Fruit fly (Drosophila melanogaster) whole organism: ENCODE measurements around the gene wdb.

ENCODE experiments used
- CG8478 ChIP-seq: fragments of >200 bp; optimal IDR thresholded peaks from 2 replicates; lab custom pipeline; 2018; ENCODE audit warnings: inconsistent platforms
- Dll ChIP-seq: fragments of >200 bp; optimal IDR thresholded peaks from 2 replicates; lab custom pipeline; 2017
- EcR ChIP-seq, 2 experiments: fragments of >200 bp; optimal IDR thresholded peaks; 2 replicates each; lab custom pipeline; 2017; ENCODE audit warnings: missing biosample characterization in 2 of 2, missing genetic modification characterization in 2 of 2, missing genetic modification reagents in 2 of 2
- pan ChIP-seq: fragments of >200 bp; optimal IDR thresholded peaks from 2 replicates; lab custom pipeline; 2017
- psq ChIP-seq: fragments of >200 bp; optimal IDR thresholded peaks from 2 replicates; lab custom pipeline; 2017
- usp ChIP-seq: fragments of >200 bp; optimal IDR thresholded peaks from 2 replicates; lab custom pipeline; 2017; ENCODE audit warnings: missing biosample characterization, missing genetic modification characterization, mixed read lengths

Gene wdb

DNA sequence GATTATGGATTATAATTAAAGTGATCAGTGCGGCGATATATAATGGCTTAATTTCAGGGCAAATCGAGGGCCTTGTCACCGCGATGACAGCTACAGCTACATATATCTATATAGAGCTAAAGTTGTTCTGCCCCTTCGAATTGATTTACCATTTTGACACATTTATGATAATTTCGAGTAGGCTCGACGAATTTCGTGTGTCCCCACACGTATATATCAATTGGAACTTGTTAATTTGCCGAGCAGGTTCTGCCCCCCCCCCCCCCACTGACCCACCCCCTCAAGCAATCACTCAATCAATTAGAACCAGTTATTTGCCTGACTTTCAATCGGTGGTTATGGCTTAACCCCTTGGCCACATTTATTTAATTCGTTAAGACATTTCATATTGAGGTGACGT lies 2.6 kb downstream of the wdb start:
- TF ChIP-seq psq (no peak), CG8478 (no peak), Dll (lab: Kevin White, UChicago) (no peak), EcR (GFP tag; optimal IDR thresholded peaks at IDR 0.05; lab: Kevin White, UChicago) (no peak), pan (lab: Kevin White, UChicago) (no peak), usp (no peak)

DNA sequence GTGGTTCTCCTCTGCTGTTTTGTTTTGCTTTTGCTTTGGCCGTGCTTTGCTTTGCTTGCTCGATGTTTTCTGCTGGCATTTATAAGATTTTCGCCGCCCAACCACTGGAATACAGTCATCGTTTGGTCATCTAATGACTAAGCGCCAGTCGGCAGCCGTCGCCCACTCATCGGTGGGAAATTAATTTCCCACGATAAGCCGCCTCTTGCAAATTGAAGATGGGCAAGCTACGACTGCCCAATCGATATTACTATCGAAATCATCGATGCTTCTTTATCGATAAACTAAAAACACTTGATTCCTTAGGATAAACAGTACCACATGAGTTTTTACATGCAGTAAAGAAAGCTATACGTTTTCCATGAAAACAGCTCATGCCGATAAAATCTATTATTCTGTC lies 11.3 kb downstream of the wdb start:
- no peak for TF ChIP-seq Dll (lab: Kevin White, UChicago)
- no peak for TF ChIP-seq CG8478
- no peak for TF ChIP-seq EcR (GFP tag; optimal IDR thresholded peaks at IDR 0.05; lab: Kevin White, UChicago)
- no peak for TF ChIP-seq usp
- no peak for TF ChIP-seq pan (lab: Kevin White, UChicago)
- TF ChIP-seq psq: no peak

- TF ChIP-seq EcR (GFP tag; optimal IDR thresholded peaks at IDR 0.05; lab: Kevin White, UChicago): no peak
- TF ChIP-seq CG8478: no peak
- no peak for TF ChIP-seq psq
- no peak for TF ChIP-seq usp
- TF ChIP-seq Dll (lab: Kevin White, UChicago): no peak
- TF ChIP-seq pan (lab: Kevin White, UChicago): no peak
Measured at dm6 chr3R:27569706-27570105, 12.3 kb downstream of the wdb start.

dm6 chr3R:27568545-27568944 lies 13.5 kb downstream of the wdb start:
- TF ChIP-seq psq (no peak), EcR (GFP tag; optimal IDR thresholded peaks at IDR 0.05; lab: Kevin White, UChicago) (no peak), CG8478 (no peak), pan (lab: Kevin White, UChicago) (no peak), Dll (lab: Kevin White, UChicago) (no peak), usp (no peak)

DNA sequence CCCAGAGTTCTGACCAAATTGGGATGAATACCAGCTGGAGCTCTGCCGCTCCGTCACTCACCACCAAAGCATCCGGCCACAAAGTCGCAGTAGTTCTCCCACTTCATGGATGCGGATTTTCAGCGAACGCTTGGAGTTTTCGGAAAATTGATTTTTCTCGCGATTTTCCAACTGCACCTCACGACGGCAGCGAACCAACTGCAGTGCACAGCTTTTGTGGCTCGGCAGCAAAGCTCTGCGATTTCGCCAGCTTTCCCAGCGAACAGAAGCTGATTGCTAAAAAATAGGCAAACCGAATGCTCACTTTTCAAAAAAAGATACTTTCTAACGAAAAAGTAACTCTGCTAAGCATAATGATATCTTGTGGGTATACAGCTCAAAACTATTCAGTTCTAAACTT lies 20.9 kb downstream of the wdb start, which contains the start of gene CG5646:
TSS of gene CG5646 (minus strand) at position 206 of the 400 bp plus-strand sequence.
- no peak for TF ChIP-seq psq
- TF ChIP-seq pan (lab: Kevin White, UChicago): no peak
- no peak for TF ChIP-seq EcR (GFP tag; optimal IDR thresholded peaks at IDR 0.05; lab: Kevin White, UChicago)
- TF ChIP-seq usp: no peak
- no peak for TF ChIP-seq CG8478
- TF ChIP-seq Dll (lab: Kevin White, UChicago): no peak

dm6 chr3R:27558660-27559319 lies 23.3 kb downstream of the wdb start, which contains the start of gene Klp98A:
TSS of gene Klp98A (minus strand) at chr3R:27559145.
- TF ChIP-seq EcR (GFP tag; optimal IDR thresholded peaks at IDR 0.05; lab: Kevin White, UChicago) (no peak), usp (no peak), CG8478 (no peak), pan (lab: Kevin White, UChicago) (no peak), psq (no peak), Dll (lab: Kevin White, UChicago) (no peak)

- TF ChIP-seq pan (lab: Kevin White, UChicago) (no peak), EcR (GFP tag; optimal IDR thresholded peaks at IDR 0.05; lab: Kevin White, UChicago) (no peak), CG8478 (no peak), Dll (lab: Kevin White, UChicago) (no peak)
Measured at dm6 chr3R:27557970-27558659, 23.9 kb downstream of the wdb start.

DNA sequence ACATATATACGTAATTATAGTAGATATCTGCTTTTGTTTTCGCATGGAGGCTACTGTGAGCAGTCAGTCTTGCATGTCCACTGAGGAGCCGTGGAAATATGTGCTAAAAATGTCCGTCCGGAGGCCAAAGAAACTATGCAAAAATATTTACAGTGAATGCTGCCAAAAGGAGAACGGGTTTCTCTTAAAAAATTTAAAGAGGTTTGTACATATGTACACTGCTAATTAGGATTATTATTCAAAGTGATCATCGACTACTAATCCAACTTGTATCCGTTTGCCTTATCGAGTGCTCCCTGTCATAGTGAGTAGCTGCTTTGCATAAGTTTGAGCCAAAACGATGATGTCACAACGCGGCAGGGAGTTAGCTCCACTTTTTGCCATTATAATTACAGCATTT lies 25.1 kb downstream of the wdb start:
- no peak for TF ChIP-seq CG8478
- TF ChIP-seq psq: no peak
- no peak for TF ChIP-seq pan (lab: Kevin White, UChicago)
- TF ChIP-seq usp: no peak
- no peak for TF ChIP-seq Dll (lab: Kevin White, UChicago)
- TF ChIP-seq EcR (GFP tag; optimal IDR thresholded peaks at IDR 0.05; lab: Kevin White, UChicago): no peak

dm6 chr3R:27556466-27556865 lies 25.6 kb downstream of the wdb start:
- TF ChIP-seq psq: no peak
- TF ChIP-seq usp: no peak
- TF ChIP-seq EcR (GFP tag; optimal IDR thresholded peaks at IDR 0.05; lab: Kevin White, UChicago): no peak
- no peak for TF ChIP-seq CG8478
- no peak for TF ChIP-seq Dll (lab: Kevin White, UChicago)
- no peak for TF ChIP-seq pan (lab: Kevin White, UChicago)

DNA sequence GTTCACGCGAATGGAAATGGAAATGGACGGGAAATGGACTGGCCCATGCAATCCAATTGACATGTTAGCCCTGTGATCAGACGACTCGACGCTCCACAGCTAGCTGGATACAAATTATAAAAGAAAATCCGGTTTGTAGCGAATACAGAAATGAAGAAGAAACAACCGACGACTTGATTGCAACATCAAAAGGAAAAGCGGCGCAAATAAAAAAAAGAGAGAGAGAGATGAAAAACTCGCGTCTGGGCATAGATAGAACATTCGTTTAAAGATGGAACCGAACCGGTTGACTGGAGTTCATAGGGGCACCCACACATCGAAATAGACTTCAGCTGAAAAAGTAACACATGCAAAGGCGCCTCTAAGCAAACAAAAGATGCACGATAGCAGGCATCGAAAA lies 26.2 kb downstream of the wdb start:
- TF ChIP-seq usp (no peak), EcR (GFP tag; optimal IDR thresholded peaks at IDR 0.05; lab: Kevin White, UChicago) (no peak), pan (lab: Kevin White, UChicago) (no peak), psq (no peak), Dll (lab: Kevin White, UChicago) (no peak), CG8478 (no peak)

DNA sequence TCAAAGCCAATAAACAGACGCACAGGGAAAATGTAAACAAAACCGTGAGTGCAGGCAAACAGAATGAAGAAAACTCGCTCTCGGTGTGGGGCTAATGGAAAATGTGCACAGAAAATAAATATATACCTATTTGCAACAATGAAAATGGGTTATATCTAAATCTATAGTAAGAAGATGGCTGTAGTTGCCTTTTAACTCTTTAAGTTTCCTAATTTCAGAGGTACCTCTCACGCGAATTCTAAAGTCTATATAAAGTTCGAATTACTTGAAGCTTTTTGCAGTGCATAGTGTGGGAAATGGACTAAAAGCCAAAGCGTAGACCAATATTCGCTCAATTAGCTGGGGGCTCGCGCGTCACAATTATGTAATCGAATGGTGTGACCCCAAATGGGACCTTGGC lies 27.1 kb downstream of the wdb start:
- TF ChIP-seq EcR (GFP tag; optimal IDR thresholded peaks at IDR 0.05; lab: Kevin White, UChicago) (no peak), Dll (lab: Kevin White, UChicago) (no peak), CG8478 (no peak), pan (lab: Kevin White, UChicago) (no peak), usp (no peak), psq (no peak)

- TF ChIP-seq usp: no peak
- TF ChIP-seq Dll (lab: Kevin White, UChicago): no peak
- TF ChIP-seq pan (lab: Kevin White, UChicago): no peak
- TF ChIP-seq CG8478: no peak
- no peak for TF ChIP-seq EcR (GFP tag; optimal IDR thresholded peaks at IDR 0.05; lab: Kevin White, UChicago)
- no peak for TF ChIP-seq psq
Measured at dm6 chr3R:27553921-27554320, 28.1 kb downstream of the wdb start.

- TF ChIP-seq usp (no peak), Dll (lab: Kevin White, UChicago) (no peak), pan (lab: Kevin White, UChicago) (no peak), CG8478 (no peak), EcR (GFP tag; optimal IDR thresholded peaks at IDR 0.05; lab: Kevin White, UChicago) (no peak), psq (no peak)
Measured at dm6 chr3R:27553379-27553778, 28.7 kb downstream of the wdb start.
